Fruit fly (Drosophila melanogaster) whole organism, embryonic: ENCODE results near the gene CG31551.

Source experiments
- Atf6 ChIP-seq: fragments of 200-800 bp; sonication (Bioruptor generic); IDR thresholded peaks from 2 replicates; pipeline ENCODE4 v1.3.6; 2022; ENCODE audit warnings: missing biosample characterization, missing genetic modification characterization
- CG10274 ChIP-seq: fragments of 200-800 bp; sonication (Bioruptor generic); optimal IDR thresholded peaks from 3 replicates; lab custom pipeline; 2017; ENCODE audit warnings: missing biosample characterization, mild to moderate bottlenecking, missing genetic modification characterization
- CG10462 ChIP-seq: fragments of 200-800 bp; sonication (Bioruptor generic); optimal IDR thresholded peaks from 2 replicates; lab custom pipeline; 2016; ENCODE audit warnings: missing biosample characterization, missing genetic modification characterization
- CG10565 ChIP-seq: fragments of 200-800 bp; sonication (Bioruptor generic); optimal IDR thresholded peaks from 3 replicates; lab custom pipeline; 2016; ENCODE audit warnings: missing biosample characterization, mild to moderate bottlenecking, missing genetic modification characterization
- CG11504 ChIP-seq: fragments of 200-800 bp; sonication (Bioruptor generic); optimal IDR thresholded peaks from 3 replicates; lab custom pipeline; 2019; ENCODE audit warnings: missing biosample characterization, mild to moderate bottlenecking, missing genetic modification characterization, moderate library complexity
- CG13296 ChIP-seq: fragments of 200-800 bp; sonication (Bioruptor generic); optimal IDR thresholded peaks from 3 replicates; lab custom pipeline; 2018; ENCODE audit warnings: missing biosample characterization, mild to moderate bottlenecking, missing genetic modification characterization
- CG13624 ChIP-seq: fragments of 200-800 bp; sonication (Bioruptor generic); optimal IDR thresholded peaks from 2 replicates; lab custom pipeline; 2016; ENCODE audit warnings: missing biosample characterization, missing genetic modification characterization
- CG14965 ChIP-seq: fragments of 200-800 bp; sonication (Bioruptor generic); optimal IDR thresholded peaks from 2 replicates; lab custom pipeline; 2016; ENCODE audit warnings: missing biosample characterization, missing genetic modification characterization, borderline replicate concordance
- CG15269 ChIP-seq: fragments of 200-800 bp; sonication (Bioruptor generic); optimal IDR thresholded peaks from 2 replicates; lab custom pipeline; 2018; ENCODE audit warnings: missing biosample characterization, mild to moderate bottlenecking, missing genetic modification characterization, moderate library complexity
- CG30020 ChIP-seq: fragments of 200-800 bp; optimal IDR thresholded peaks from 2 replicates; lab custom pipeline; 2019; ENCODE audit warnings: missing biosample characterization, mild to moderate bottlenecking, missing genetic modification characterization, moderate library complexity
- CG31224 ChIP-seq: fragments of 200-800 bp; sonication (Bioruptor generic); IDR thresholded peaks from 2 replicates; pipeline ENCODE4 v1.3.6; 2022; ENCODE audit warnings: missing biosample characterization, missing genetic modification characterization
- CG31365 ChIP-seq: fragments of 200-800 bp; sonication (Bioruptor generic); optimal IDR thresholded peaks from 2 replicates; lab custom pipeline; 2018; ENCODE audit warnings: missing biosample characterization, mild to moderate bottlenecking, missing genetic modification characterization
- CG31441 ChIP-seq: fragments of 200-800 bp; sonication (Bioruptor generic); IDR thresholded peaks from 2 replicates; pipeline ENCODE4 v1.3.6; 2022; ENCODE audit warnings: missing biosample characterization, missing genetic modification characterization
- CG3163 ChIP-seq: fragments of 200-800 bp; sonication (Bioruptor generic); optimal IDR thresholded peaks from 3 replicates; lab custom pipeline; 2016; ENCODE audit warnings: missing biosample characterization, missing genetic modification characterization
- CG32532 ChIP-seq: fragments of 200-800 bp; sonication (Bioruptor generic); IDR thresholded peaks from 2 replicates; pipeline ENCODE4 v1.3.6; 2022; ENCODE audit warnings: missing biosample characterization, missing genetic modification characterization
- CG32767 ChIP-seq: fragments of 200-800 bp; sonication (Bioruptor generic); IDR thresholded peaks from 2 replicates; pipeline ENCODE4 v1.3.6; 2022; ENCODE audit warnings: missing biosample characterization, missing genetic modification characterization
- CG3407 ChIP-seq: fragments of 200-800 bp; sonication (Bioruptor generic); optimal IDR thresholded peaks from 2 replicates; lab custom pipeline; 2018; ENCODE audit warnings: missing biosample characterization, mild to moderate bottlenecking, missing genetic modification characterization
- CG42726 ChIP-seq: fragments of 200-800 bp; sonication (Bioruptor generic); IDR thresholded peaks from 2 replicates; pipeline ENCODE4 v1.3.6; 2022; ENCODE audit warnings: missing biosample characterization, missing genetic modification characterization; ENCODE audit not compliant: partially characterized antibody
- CG6791 ChIP-seq: fragments of 200-800 bp; sonication (Bioruptor generic); IDR thresholded peaks from 3 replicates; pipeline ENCODE4 v1.3.6; 2022; ENCODE audit warnings: missing biosample characterization, missing genetic modification characterization; ENCODE audit not compliant: partially characterized antibody
- CG7745 ChIP-seq: fragments of 200-800 bp; sonication (Bioruptor generic); optimal IDR thresholded peaks from 2 replicates; lab custom pipeline; 2018; ENCODE audit warnings: missing biosample characterization, mild to moderate bottlenecking, missing genetic modification characterization, moderate library complexity
- CG8359 ChIP-seq: fragments of 200-800 bp; sonication (Bioruptor generic); optimal IDR thresholded peaks from 2 replicates; lab custom pipeline; 2017; ENCODE audit warnings: missing biosample characterization, mild to moderate bottlenecking, missing genetic modification characterization, borderline replicate concordance
- CG9215 ChIP-seq: fragments of 200-800 bp; sonication (Bioruptor generic); IDR thresholded peaks from 2 replicates; pipeline ENCODE4 v1.3.6; 2022; ENCODE audit warnings: missing biosample characterization, missing genetic modification characterization
- HLH4C ChIP-seq: fragments of 200-800 bp; sonication (Bioruptor generic); IDR thresholded peaks from 3 replicates; pipeline ENCODE4 v1.3.6; 2022; ENCODE audit warnings: missing biosample characterization, missing genetic modification characterization; ENCODE audit not compliant: partially characterized antibody
- Hr51 ChIP-seq, 2 experiments: fragments of 200-800 bp; sonication (Bioruptor generic); optimal IDR thresholded peaks; 2 replicates in 1 of 2; 3 replicates in 1 of 2; lab custom pipeline; 2016 to 2018; ENCODE audit warnings: missing biosample characterization in 2 of 2, missing genetic modification characterization in 2 of 2, mild to moderate bottlenecking in 1 of 2, moderate library complexity in 1 of 2
- NfI ChIP-seq: fragments of 200-800 bp; sonication (Bioruptor generic); optimal IDR thresholded peaks from 3 replicates; lab custom pipeline; 2018; ENCODE audit warnings: missing biosample characterization, mild to moderate bottlenecking, missing genetic modification characterization, moderate library complexity
- Ptx1 ChIP-seq: fragments of 200-800 bp; sonication (Bioruptor generic); IDR thresholded peaks from 2 replicates; pipeline ENCODE4 v1.3.6; 2022; ENCODE audit warnings: missing biosample characterization, missing genetic modification characterization
- Rfx ChIP-seq: fragments of 200-800 bp; sonication (Bioruptor generic); IDR thresholded peaks from 2 replicates; pipeline ENCODE4 v1.3.6; 2022; ENCODE audit warnings: missing biosample characterization, missing genetic modification characterization
- Rx ChIP-seq: fragments of 200-800 bp; sonication (Bioruptor generic); IDR thresholded peaks from 2 replicates; pipeline ENCODE4 v1.3.6; 2022; ENCODE audit warnings: missing biosample characterization, missing genetic modification characterization
- Ssrp ChIP-seq: fragments of 200-800 bp; sonication (Bioruptor generic); optimal IDR thresholded peaks from 2 replicates; lab custom pipeline; 2018; ENCODE audit warnings: missing biosample characterization, mild to moderate bottlenecking, missing genetic modification characterization, moderate library complexity
- bab2 ChIP-seq: fragments of 200-800 bp; sonication (Bioruptor generic); optimal IDR thresholded peaks from 2 replicates; lab custom pipeline; 2016; ENCODE audit warnings: missing biosample characterization, missing genetic modification characterization
- bbx ChIP-seq: fragments of 200-800 bp; sonication (Bioruptor generic); IDR thresholded peaks from 2 replicates; pipeline ENCODE4 v1.3.6; 2022; ENCODE audit warnings: missing biosample characterization, missing genetic modification characterization; ENCODE audit not compliant: partially characterized antibody
- br ChIP-seq: fragments of >200 bp; optimal IDR thresholded peaks from 2 replicates; lab custom pipeline; 2017
- chm ChIP-seq: fragments of 200-800 bp; sonication (Bioruptor generic); IDR thresholded peaks from 2 replicates; pipeline ENCODE4 v1.3.6; 2022; ENCODE audit warnings: missing biosample characterization, missing genetic modification characterization
- emc ChIP-seq: fragments of 200-800 bp; sonication (Bioruptor generic); optimal IDR thresholded peaks from 2 replicates; lab custom pipeline; 2016; ENCODE audit warnings: missing biosample characterization, missing genetic modification characterization
- gro ChIP-seq: fragments of 200-800 bp; sonication (Bioruptor generic); optimal IDR thresholded peaks from 2 replicates; lab custom pipeline; 2016; ENCODE audit warnings: missing biosample characterization, missing genetic modification characterization
- gsb-n ChIP-seq: fragments of 200-800 bp; sonication (Bioruptor generic); optimal IDR thresholded peaks from 3 replicates; lab custom pipeline; 2018; ENCODE audit warnings: missing biosample characterization, mild to moderate bottlenecking, missing genetic modification characterization
- ham ChIP-seq: fragments of 200-800 bp; sonication (Bioruptor generic); IDR thresholded peaks from 2 replicates; pipeline ENCODE4 v1.3.6; 2022; ENCODE audit warnings: missing biosample characterization, missing genetic modification characterization
- her ChIP-seq: fragments of 200-800 bp; sonication (Bioruptor generic); optimal IDR thresholded peaks from 2 replicates; lab custom pipeline; 2016; ENCODE audit warnings: missing biosample characterization, missing genetic modification characterization
- hkb ChIP-seq, 2 experiments: fragments of 200-800 bp in 1 of 2; fragments of >200 bp in 1 of 2; sonication (Bioruptor generic) in 1 of 2; IDR thresholded peaks in 1 of 2; optimal IDR thresholded peaks in 1 of 2; 2 replicates each; pipeline versions ENCODE4 v1.3.6 to Lab custom; 2017 to 2022; ENCODE audit warnings: missing biosample characterization in 1 of 2, missing genetic modification characterization in 1 of 2
- inv ChIP-seq: fragments of 200-800 bp; sonication (Bioruptor generic); IDR thresholded peaks from 2 replicates; pipeline ENCODE4 v1.3.6; 2022; ENCODE audit warnings: missing biosample characterization, missing genetic modification characterization; ENCODE audit not compliant: partially characterized antibody
- jing ChIP-seq: fragments of 200-800 bp; sonication (Bioruptor generic); optimal IDR thresholded peaks from 2 replicates; lab custom pipeline; 2018; ENCODE audit warnings: missing biosample characterization, mild to moderate bottlenecking, missing genetic modification characterization
- klu ChIP-seq: fragments of 200-800 bp; sonication (Bioruptor generic); IDR thresholded peaks from 2 replicates; pipeline ENCODE4 v1.3.6; 2022; ENCODE audit warnings: missing biosample characterization, missing genetic modification characterization
- knrl ChIP-seq: fragments of 200-800 bp; sonication (Bioruptor generic); IDR thresholded peaks from 3 replicates; pipeline ENCODE4 v1.3.6; 2022; ENCODE audit warnings: missing biosample characterization, missing genetic modification characterization; ENCODE audit not compliant: partially characterized antibody
- lbe ChIP-seq: fragments of 200-800 bp; sonication (Bioruptor generic); optimal IDR thresholded peaks from 2 replicates; lab custom pipeline; 2016; ENCODE audit warnings: missing biosample characterization, mild to moderate bottlenecking, missing genetic modification characterization
- mirr ChIP-seq: fragments of 200-800 bp; sonication (Bioruptor generic); optimal IDR thresholded peaks from 3 replicates; lab custom pipeline; 2018; ENCODE audit warnings: missing biosample characterization, mild to moderate bottlenecking, missing genetic modification characterization
- pfk ChIP-seq: fragments of 200-800 bp; sonication (Bioruptor generic); optimal IDR thresholded peaks from 2 replicates; lab custom pipeline; 2018; ENCODE audit warnings: missing biosample characterization, mild to moderate bottlenecking, missing genetic modification characterization, moderate library complexity
- pnt ChIP-seq: fragments of 200-800 bp; sonication (Bioruptor generic); optimal IDR thresholded peaks from 3 replicates; lab custom pipeline; 2016; ENCODE audit warnings: missing biosample characterization, missing genetic modification characterization
- sc ChIP-seq, 3 experiments: fragments of >200 bp in 2 of 3; fragments of 200-800 bp in 1 of 3; sonication (Bioruptor generic) in 1 of 3; optimal IDR thresholded peaks; 2 replicates in 2 of 3; 3 replicates in 1 of 3; lab custom pipeline; 2017; ENCODE audit warnings: mild to moderate bottlenecking in 1 of 3, missing biosample characterization in 1 of 3, missing genetic modification characterization in 1 of 3, missing genetic modification reagents in 1 of 3

The CG31551 gene

DNA sequence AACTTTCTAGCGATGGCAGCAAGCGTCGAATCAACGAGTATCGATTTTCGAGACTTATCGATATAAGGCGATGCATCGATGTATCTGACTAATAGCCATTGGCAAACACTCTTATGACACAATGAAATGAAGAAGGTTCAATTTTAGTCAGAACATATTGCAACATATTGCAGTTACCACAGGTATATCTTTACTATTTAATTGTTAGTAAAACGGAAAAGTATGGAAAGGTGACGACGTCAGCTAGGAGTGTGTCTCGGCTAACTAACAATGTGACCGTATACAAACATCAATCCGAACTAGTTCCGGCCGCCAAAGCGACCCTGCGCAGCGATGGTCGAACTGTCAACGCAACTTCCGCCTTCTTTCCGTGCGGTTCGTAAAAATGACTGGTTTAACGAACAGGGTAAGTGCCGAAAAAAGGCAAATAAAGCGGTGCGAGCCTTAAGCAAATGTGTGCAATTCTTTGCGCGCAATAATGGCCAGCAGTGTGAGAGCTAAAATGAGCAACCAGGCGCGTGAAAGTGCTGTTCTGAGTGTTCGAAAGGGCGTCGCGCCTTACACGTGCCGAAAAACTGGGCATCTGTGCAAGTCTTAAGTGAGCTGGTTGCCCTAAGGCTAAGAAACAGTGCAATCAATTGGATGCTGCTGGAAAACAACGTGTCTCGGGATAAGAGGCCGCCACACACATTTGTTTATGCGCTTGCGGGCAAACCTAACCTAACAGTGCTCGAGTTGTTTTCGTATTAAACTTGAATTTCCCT lies 3.4 kb upstream of the CG31551 start, which contains the start of the genes Dph4, Spec2 and RpL13A (continued):
- TF ChIP-seq CG42726 (GFP tag; lab: Robert Waterston, UW) (no peak), bab2 (GFP tag; lab: Kevin White, UChicago) (peak; percentile 77), pfk (GFP tag; lab: Kevin White, UChicago) (peak; percentile 84), CG13624 (GFP tag; lab: Kevin White, UChicago) (peak; percentile 95), Ptx1 (GFP tag; lab: Robert Waterston, UW) (no peak), CG32532 (no peak), Hr51 (GFP tag; optimal IDR thresholded peaks at IDR 0.05; lab: Kevin White, UChicago) (peak; percentile 81 to 86), CG31441 (GFP tag; lab: Robert Waterston, UW) (no peak), bbx (GFP tag; lab: Robert Waterston, UW) (no peak), hkb (optimal IDR thresholded peaks at IDR 0.05; lab: Kevin White, UChicago) (peak; percentile 87), hkb (GFP tag; IDR thresholded peaks at IDR 0.05; lab: Robert Waterston, UW) (no peak), CG7745 (tag; lab: Kevin White, UChicago) (no peak), jing (peak; percentile 72), CG14965 (peak; percentile 83), CG3163 (peak; percentile 84), gsb-n (tag; lab: Kevin White, UChicago) (peak; percentile 85), HLH4C (no peak), pnt (GFP tag; lab: Kevin White, UChicago) (peak; percentile 54), her (GFP tag; lab: Kevin White, UChicago) (peak; percentile 93), Rfx (GFP tag; lab: Robert Waterston, UW) (no peak), emc (GFP tag; lab: Kevin White, UChicago) (peak; percentile 93), lbe (GFP tag; lab: Kevin White, UChicago) (peak; percentile 85), NfI (GFP tag; lab: Kevin White, UChicago) (peak; percentile 97), CG31365 (tag; lab: Kevin White, UChicago) (peak; percentile 87), CG3407 (peak; percentile 93), CG10462 (GFP tag; lab: Kevin White, UChicago) (peak; percentile 76), CG10274 (peak; percentile 87), CG10565 (peak; percentile 68), chm (GFP tag; lab: Robert Waterston, UW) (no peak), gro (peak; percentile 91), CG6791 (GFP tag; lab: Robert Waterston, UW) (no peak), CG15269 (tag; lab: Kevin White, UChicago) (peak; percentile 82), CG9215 (no peak), CG13296 (GFP tag; lab: Kevin White, UChicago) (peak; percentile 95), Atf6 (GFP tag; lab: Robert Waterston, UW) (no peak), mirr (peak; percentile 98), Rx (no peak), klu (GFP tag; lab: Robert Waterston, UW) (no peak), CG32767 (no peak), CG31224 (GFP tag; lab: Robert Waterston, UW) (no peak), sc (optimal IDR thresholded peaks at IDR 0.05; lab: Kevin White, UChicago) (no peak), sc (GFP tag; optimal IDR thresholded peaks at IDR 0.05; lab: Kevin White, UChicago) (peak; percentile 86), inv (GFP tag; lab: Robert Waterston, UW) (no peak), CG11504 (tag; lab: Kevin White, UChicago) (no peak), knrl (GFP tag; lab: Robert Waterston, UW) (no peak), br (lab: Kevin White, UChicago) (no peak), CG8359 (peak; percentile 85), ham (no peak), CG30020 (tag; lab: Kevin White, UChicago) (peak; percentile 78), Ssrp (tag; lab: Kevin White, UChicago) (peak; percentile 48)
